Fruit fly (Drosophila melanogaster) Kc167 (cell line): ENCODE results near the gene Herc4.

Experiments used
- Myc ChIP-seq: fragments of >200 bp; optimal IDR thresholded peaks from 2 replicates; lab custom pipeline; 2017; ENCODE audit warnings: missing external identifiers
- insv ChIP-seq: fragments of >200 bp; optimal IDR thresholded peaks from 3 replicates; lab custom pipeline; 2018; ENCODE audit warnings: missing external identifiers
- psq ChIP-seq: fragments of >200 bp; optimal IDR thresholded peaks from 2 replicates; lab custom pipeline; 2017; ENCODE audit warnings: missing external identifiers
- ttk ChIP-seq: sonication (Bioruptor generic); optimal IDR thresholded peaks from 2 replicates; lab custom pipeline; 2017; ENCODE audit warnings: missing external identifiers

- TF ChIP-seq insv (lab: Kevin White, UChicago), result no peak
- no peak for TF ChIP-seq Myc (lab: Kevin White, UChicago)
- TF ChIP-seq psq (lab: Kevin White, UChicago), result no peak
- no peak for TF ChIP-seq ttk (lab: Kevin White, UChicago)
These were observed 33.6 kb downstream of the Herc4 start for dm6 chr3L:1346956-1347587.
